Fruit fly (Drosophila melanogaster): ENCODE measurements around the gene Gba1a.

Gene Gba1a

dm6 chr3R:23700304-23700767, at the start of gene Gba1a, which contains the start of gene CG31468:
TSS of gene Gba1a (plus strand) at chr3R:23700621.
TSS of gene CG31468 (minus strand) at chr3R:23700354.
- TF ChIP-seq al (GFP tag; IDR thresholded peaks at IDR 0.05), result no peak
- no peak for TF ChIP-seq pfk (GFP tag; optimal IDR thresholded peaks at IDR 0.05)
- TF ChIP-seq HLH4C (GFP tag; IDR thresholded peaks at IDR 0.05; ENCODE audit: partially characterized antibody), result no peak
- no peak for TF ChIP-seq CG2120 (GFP tag; optimal IDR thresholded peaks at IDR 0.05)
- no peak for TF ChIP-seq Sin3A (optimal IDR thresholded peaks at IDR 0.05)
- TF ChIP-seq CG4820 (GFP tag; optimal IDR thresholded peaks at IDR 0.05), result no peak
- TF ChIP-seq Tbp (GFP tag; optimal IDR thresholded peaks at IDR 0.05), result no peak
- TF ChIP-seq ttk (GFP tag; IDR thresholded peaks at IDR 0.05), result no peak
- TF ChIP-seq CG17612 (GFP tag; IDR thresholded peaks at IDR 0.05), result no peak
- TF ChIP-seq NfI (GFP tag; optimal IDR thresholded peaks at IDR 0.05), result no peak
- TF ChIP-seq HmgZ (tag; optimal IDR thresholded peaks at IDR 0.05), result no peak
- TF ChIP-seq CG10431 (GFP tag; optimal IDR thresholded peaks at IDR 0.05), result no peak
- no peak for TF ChIP-seq CG2199 (GFP tag; IDR thresholded peaks at IDR 0.05)
- no peak for TF ChIP-seq CG11560 (tag; IDR thresholded peaks at IDR 0.05)
- no peak for TF ChIP-seq Atf3 (GFP tag; optimal IDR thresholded peaks at IDR 0.05)
- TF ChIP-seq sug (tag; optimal IDR thresholded peaks at IDR 0.05), result peak; percentile 26
- no peak for TF ChIP-seq twi (tag; optimal IDR thresholded peaks at IDR 0.05)
- peak; percentile 72 for TF ChIP-seq exex (tag; optimal IDR thresholded peaks at IDR 0.05)
- TF ChIP-seq Elba2 (GFP tag; optimal IDR thresholded peaks at IDR 0.05), result peak; percentile 28
- TF ChIP-seq oc (tag; optimal IDR thresholded peaks at IDR 0.05), result no peak
- TF ChIP-seq Hand (GFP tag; optimal IDR thresholded peaks at IDR 0.05), result no peak
- no peak for TF ChIP-seq gt (GFP tag; IDR thresholded peaks at IDR 0.05)
- no peak for TF ChIP-seq CG6683 (GFP tag; optimal IDR thresholded peaks at IDR 0.05)
- no peak for TF ChIP-seq cwo (GFP tag; optimal IDR thresholded peaks at IDR 0.05)

DNA sequence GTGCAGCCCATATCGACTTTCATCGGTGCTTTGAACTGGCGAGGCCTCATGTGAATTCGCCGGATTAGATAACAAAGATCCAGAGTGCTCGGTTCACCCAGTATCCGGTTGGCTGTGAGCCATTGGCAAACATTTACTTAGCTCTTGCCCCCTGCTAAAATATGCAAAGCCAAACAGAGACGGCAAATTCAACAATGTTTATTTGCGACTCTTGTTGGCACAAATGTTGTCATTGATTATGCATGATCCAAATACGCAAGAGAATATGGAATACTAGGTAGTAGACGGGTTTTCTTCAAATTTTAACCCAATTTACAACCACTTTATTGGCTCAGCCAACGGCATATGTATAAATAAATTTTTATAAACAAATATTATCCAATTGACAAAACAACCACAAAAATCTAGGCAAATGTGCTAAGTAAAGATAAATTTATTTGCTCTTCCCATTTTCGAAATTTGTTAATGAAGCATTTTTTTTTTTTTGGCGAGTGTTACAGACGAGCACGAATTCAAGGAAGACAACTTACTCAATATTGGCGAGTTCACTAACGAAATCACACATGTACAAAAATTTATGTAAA, 47.8 kb upstream of the Gba1a start:
- TF ChIP-seq cg (GFP tag; optimal IDR thresholded peaks at IDR 0.05), result no peak
- no peak for TF ChIP-seq luna (GFP tag; optimal IDR thresholded peaks at IDR 0.05)
- TF ChIP-seq Hmx (GFP tag; optimal IDR thresholded peaks at IDR 0.05), result no peak
- peak; percentile 6 for TF ChIP-seq tio (GFP tag; optimal IDR thresholded peaks at IDR 0.05)
- TF ChIP-seq CrebB (tag; optimal IDR thresholded peaks at IDR 0.05), result peak; percentile 62
- TF ChIP-seq ttk (GFP tag; IDR thresholded peaks at IDR 0.05), result 0 out of 2 replicates have a peak, but pooled peaks have one; percentile 21
- no peak for TF ChIP-seq Max (GFP tag; optimal IDR thresholded peaks at IDR 0.05)
- no peak for TF ChIP-seq CG10267 (tag; optimal IDR thresholded peaks at IDR 0.05)
- no peak for TF ChIP-seq Six4 (GFP tag; optimal IDR thresholded peaks at IDR 0.05)
- TF ChIP-seq CG2129 (GFP tag; IDR thresholded peaks at IDR 0.05; ENCODE audit: partially characterized antibody), result no peak
- TF ChIP-seq pum (GFP tag; optimal IDR thresholded peaks at IDR 0.05), result no peak
- TF ChIP-seq Xbp1 (GFP tag; optimal IDR thresholded peaks at IDR 0.05), result peak; percentile 9
- no peak for TF ChIP-seq CG5953 (GFP tag; IDR thresholded peaks at IDR 0.05)
- TF ChIP-seq lbe (GFP tag; optimal IDR thresholded peaks at IDR 0.05), result peak; percentile 71
- no peak for TF ChIP-seq D19A (tag; optimal IDR thresholded peaks at IDR 0.05)
- peak; percentile 71 for TF ChIP-seq CG10274 (GFP tag; optimal IDR thresholded peaks at IDR 0.05)
- peak; percentile 47; the same call in 1 of the 2 replicates for TF ChIP-seq CG4730 (GFP tag; IDR thresholded peaks at IDR 0.05)
- peak; percentile 78 for TF ChIP-seq CG10209 (GFP tag; optimal IDR thresholded peaks at IDR 0.05)
- TF ChIP-seq E2f1 (GFP tag; IDR thresholded peaks at IDR 0.05), result peak; percentile 25; the same call in 1 of the 2 replicates
- no peak for TF ChIP-seq tll (GFP tag; optimal IDR thresholded peaks at IDR 0.05)
- no peak for TF ChIP-seq ato (GFP tag; IDR thresholded peaks at IDR 0.05; ENCODE audit: partially characterized antibody)
- peak; percentile 54 for TF ChIP-seq Bdp1 (GFP tag; optimal IDR thresholded peaks at IDR 0.05)
- peak; percentile 66 for TF ChIP-seq Ets65A (GFP tag)
- peak; percentile 31 for TF ChIP-seq Camta (GFP tag; optimal IDR thresholded peaks at IDR 0.05)
- TF ChIP-seq CG34422 (GFP tag; IDR thresholded peaks at IDR 0.05), result peak; percentile 53; the same call in 1 of the 3 replicates
- TF ChIP-seq phol (tag; optimal IDR thresholded peaks at IDR 0.05), result no peak
- peak; percentile 26 for TF ChIP-seq CG14965 (GFP tag; optimal IDR thresholded peaks at IDR 0.05; ENCODE audit: borderline replicate concordance)
- TF ChIP-seq slp2 (GFP tag; optimal IDR thresholded peaks at IDR 0.05), result no peak
